Worm (Caenorhabditis elegans): Measurements from ENCODE around the gene srab-25.

- no peak for TF ChIP-seq him-1 (tag; optimal IDR thresholded peaks at IDR 0.05)
- TF ChIP-seq dao-5 (tag; optimal IDR thresholded peaks at IDR 0.05), result no peak
- no peak for TF ChIP-seq W03F9.2 (tag; optimal IDR thresholded peaks at IDR 0.05)
Measured at ce11 chrV:1756856-1757255, 15.9 kb upstream of the srab-25 start, which contains the start of gene clec-204.

All from whole organism, L4/young adult.